Worm (Caenorhabditis elegans) whole organism, midembryonic: Measurements from ENCODE around the gene F42G4.5.

ENCODE experiments used
- med-1 ChIP-seq: sonication (generic microtip); optimal IDR thresholded peaks from 2 replicates; lab custom pipeline; 2017; ENCODE audit warnings: missing genetic modification characterization, mild to moderate bottlenecking, missing compliant biosample characterization, antibody characterized with exemption, missing genetic modification reagents; ENCODE audit not compliant: insufficient read depth
- tab-1 ChIP-seq: fragments of 200-800 bp; sonication (Bioruptor generic); IDR thresholded peaks from 2 replicates; pipeline ENCODE4 v1.3.6; 2022; ENCODE audit warnings: missing genetic modification characterization, missing compliant biosample characterization
- ztf-29 ChIP-seq: fragments of 200-800 bp; sonication (Bioruptor generic); IDR thresholded peaks from 2 replicates; pipeline ENCODE4 v1.3.6; 2022; ENCODE audit warnings: missing genetic modification reagents, missing genetic modification characterization, missing compliant biosample characterization

DNA sequence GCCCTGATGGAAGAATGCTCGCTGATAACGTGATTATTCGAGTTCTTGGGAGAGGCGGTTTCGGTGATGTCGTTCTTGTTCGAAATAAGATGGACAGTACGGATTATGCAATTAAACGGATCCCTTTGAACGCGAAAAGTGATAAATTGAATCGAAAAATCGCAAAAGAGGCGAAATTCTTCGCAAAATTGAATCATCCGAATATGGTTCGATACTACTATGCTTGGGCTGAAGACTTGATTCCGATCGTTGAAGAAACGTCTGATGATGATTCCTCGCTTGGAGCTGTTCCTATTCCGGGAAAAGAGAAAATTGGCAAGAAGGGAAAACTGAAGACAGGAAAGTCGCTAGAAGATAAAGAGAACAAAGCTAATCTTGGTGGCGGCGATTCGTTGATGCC, 12.7 kb downstream of the F42G4.5 start:
- no peak for TF ChIP-seq ztf-29 (GFP tag; lab: Robert Waterston, UW)
- TF ChIP-seq tab-1 (GFP tag; lab: Robert Waterston, UW), result no peak
- no peak for TF ChIP-seq med-1 (GFP tag; lab: Kevin White, UChicago)
